Fruit fly (Drosophila melanogaster): Measurements from ENCODE around the gene CD98hc.

The CD98hc gene

dm6 chr3R:8009080-8009620 is 30.9 kb upstream of the CD98hc start, which contains the start of the genes CG11052 and CG3223 (continued):
- no peak for TF ChIP-seq CG8359 (GFP tag; optimal IDR thresholded peaks at IDR 0.05; ENCODE audit: borderline replicate concordance)
- TF ChIP-seq slp2 (GFP tag; optimal IDR thresholded peaks at IDR 0.05): no peak
- peak; percentile 72 for TF ChIP-seq pzg (GFP tag; optimal IDR thresholded peaks at IDR 0.05)
- TF ChIP-seq CG15601 (tag; optimal IDR thresholded peaks at IDR 0.05): peak; percentile 30
- no peak for TF ChIP-seq NC2α (GFP tag; optimal IDR thresholded peaks at IDR 0.05)
- TF ChIP-seq Rfx (GFP tag; IDR thresholded peaks at IDR 0.05): peak; percentile 55; the same call in 1 of the 2 replicates
- no peak for TF ChIP-seq Dek (tag; optimal IDR thresholded peaks at IDR 0.05)
- TF ChIP-seq maf-S (GFP tag; optimal IDR thresholded peaks at IDR 0.05): no peak
- no peak for TF ChIP-seq sc (optimal IDR thresholded peaks at IDR 0.05)
- no peak for TF ChIP-seq sc (GFP tag; optimal IDR thresholded peaks at IDR 0.05)
- TF ChIP-seq CG13296 (GFP tag; optimal IDR thresholded peaks at IDR 0.05): peak; percentile 34
- TF ChIP-seq grn (GFP tag; optimal IDR thresholded peaks at IDR 0.05): no peak
- no peak for TF ChIP-seq usp (GFP tag; optimal IDR thresholded peaks at IDR 0.05)
- no peak; the same call in 1 of the 2 replicates for TF ChIP-seq CG14014 (GFP tag; IDR thresholded peaks at IDR 0.05)
- no peak for TF ChIP-seq Atf6 (GFP tag; IDR thresholded peaks at IDR 0.05)
- TF ChIP-seq pan (optimal IDR thresholded peaks at IDR 0.05): no peak
- TF ChIP-seq pan (GFP tag; optimal IDR thresholded peaks at IDR 0.05 in 1 of 2, IDR thresholded peaks at IDR 0.05 in 1 of 2): peak in 1 of 2 experiments; percentile 18
- TF ChIP-seq Hr51 (GFP tag; optimal IDR thresholded peaks at IDR 0.05): no peak
- TF ChIP-seq prd (optimal IDR thresholded peaks at IDR 0.05): no peak
- no peak for TF ChIP-seq prd (GFP tag; IDR thresholded peaks at IDR 0.05)
- TF ChIP-seq Dad (GFP tag; optimal IDR thresholded peaks at IDR 0.05): no peak
- TF ChIP-seq bbx (GFP tag; IDR thresholded peaks at IDR 0.05; ENCODE audit: partially characterized antibody): no peak; the same call in 1 of the 2 replicates
- no peak for TF ChIP-seq crol (GFP tag; IDR thresholded peaks at IDR 0.05)
- TF ChIP-seq GATAe (GFP tag; conservative IDR thresholded peaks at IDR 0.05): no peak
- TF ChIP-seq CG17829 (tag; optimal IDR thresholded peaks at IDR 0.05): peak; percentile 16
- peak; percentile 70 for TF ChIP-seq MESR4 (GFP tag; optimal IDR thresholded peaks at IDR 0.05)
- TF ChIP-seq wor (GFP tag; IDR thresholded peaks at IDR 0.05): no peak
- TF ChIP-seq scrt (GFP tag; optimal IDR thresholded peaks at IDR 0.05): no peak
- TF ChIP-seq Camta (GFP tag; optimal IDR thresholded peaks at IDR 0.05): no peak
- no peak for TF ChIP-seq Nf-YA (GFP tag; IDR thresholded peaks at IDR 0.05)
- no peak for TF ChIP-seq CG10147 (GFP tag; optimal IDR thresholded peaks at IDR 0.05)
- no peak for TF ChIP-seq Eip74EF (GFP tag; optimal IDR thresholded peaks at IDR 0.05)
- TF ChIP-seq CG18011 (GFP tag; optimal IDR thresholded peaks at IDR 0.05): no peak
- TF ChIP-seq ara (GFP tag; IDR thresholded peaks at IDR 0.05): no peak
- no peak for TF ChIP-seq Hr39 (optimal IDR thresholded peaks at IDR 0.05)
- no peak for TF ChIP-seq Gug (GFP tag; IDR thresholded peaks at IDR 0.05)
- TF ChIP-seq CTCF (GFP tag; optimal IDR thresholded peaks at IDR 0.05): peak; percentile 20
- no peak; the same call in 1 of the 2 replicates for TF ChIP-seq NFAT (GFP tag; IDR thresholded peaks at IDR 0.05)
- TF ChIP-seq CG8281 (tag; optimal IDR thresholded peaks at IDR 0.05): no peak
- no peak for TF ChIP-seq Six4 (GFP tag; optimal IDR thresholded peaks at IDR 0.05)
- peak; percentile 5 for TF ChIP-seq CG34376 (GFP tag; optimal IDR thresholded peaks at IDR 0.05)
- no peak for TF ChIP-seq TFAM (GFP tag; optimal IDR thresholded peaks at IDR 0.05)
- TF ChIP-seq CG17361 (GFP tag; IDR thresholded peaks at IDR 0.05): 0 out of 3 replicates have a peak, but pooled peaks have one; percentile 17
- TF ChIP-seq nom (GFP tag; optimal IDR thresholded peaks at IDR 0.05): peak; percentile 46
- TF ChIP-seq vnd (GFP tag; IDR thresholded peaks at IDR 0.05; ENCODE audit: partially characterized antibody): no peak
- TF ChIP-seq Hr78 (GFP tag; optimal IDR thresholded peaks at IDR 0.05): no peak
- TF ChIP-seq CG10654 (GFP tag; optimal IDR thresholded peaks at IDR 0.05): no peak
- TF ChIP-seq CG32532 (GFP tag; IDR thresholded peaks at IDR 0.05): peak; percentile 16; the same call in 1 of the 2 replicates
- TF ChIP-seq cato (GFP tag; optimal IDR thresholded peaks at IDR 0.05; ENCODE audit: borderline replicate concordance): no peak
- no peak for TF ChIP-seq Awh (GFP tag; IDR thresholded peaks at IDR 0.05)
- TF ChIP-seq CG10267 (tag; optimal IDR thresholded peaks at IDR 0.05): peak; percentile 51
- no peak for TF ChIP-seq Dfd (GFP tag; optimal IDR thresholded peaks at IDR 0.05)
